Worm (Caenorhabditis elegans): ENCODE results near the gene arc-1.

ce11 chrII:9674678-9675077, at the start of gene arc-1:
- no peak for TF ChIP-seq nhr-237 (tag; optimal IDR thresholded peaks at IDR 0.05)
- TF ChIP-seq unc-62 (GFP tag; optimal IDR thresholded peaks at IDR 0.05 in 1 of 2): no peak
- TF ChIP-seq unc-62 (tag; optimal IDR thresholded peaks at IDR 0.05): no peak
- TF ChIP-seq skn-1 (tag; optimal IDR thresholded peaks at IDR 0.05): no peak
- TF ChIP-seq mdl-1 (tag; optimal IDR thresholded peaks at IDR 0.05): no peak
- no peak for TF ChIP-seq aly-2 (tag; optimal IDR thresholded peaks at IDR 0.05)
- TF ChIP-seq zip-11 (GFP tag; IDR thresholded peaks at IDR 0.05): no peak
- TF ChIP-seq ceh-62 (tag; optimal IDR thresholded peaks at IDR 0.05): no peak
- TF ChIP-seq lin-15B (tag; optimal IDR thresholded peaks at IDR 0.05): no peak
- no peak for TF ChIP-seq zag-1 (tag; optimal IDR thresholded peaks at IDR 0.05)
- no peak for TF ChIP-seq jun-1 (tag; optimal IDR thresholded peaks at IDR 0.05)
- no peak for TF ChIP-seq nhr-77 (tag; optimal IDR thresholded peaks at IDR 0.05)
- no peak for TF ChIP-seq ceh-20 (GFP tag; IDR thresholded peaks at IDR 0.05)

All from whole organism, L4 larva.